Fruit fly (Drosophila melanogaster) whole organism, adult: ENCODE measurements around the gene Tbh.

Experiments
- CG11617 ChIP-seq: fragments of 200-800 bp; sonication (Bioruptor generic); optimal IDR thresholded peaks from 2 replicates; lab custom pipeline; 2017; ENCODE audit warnings: mild to moderate bottlenecking, missing biosample characterization, missing genetic modification reagents, missing genetic modification characterization
- CG12768 ChIP-seq: fragments of 200-800 bp; sonication (Bioruptor generic); optimal IDR thresholded peaks from 2 replicates; lab custom pipeline; 2017; ENCODE audit warnings: missing biosample characterization, missing genetic modification characterization, mild to moderate bottlenecking, moderate library complexity, missing genetic modification reagents
- CG14711 ChIP-seq: fragments of 200-800 bp; sonication (Bioruptor generic); optimal IDR thresholded peaks from 2 replicates; lab custom pipeline; 2018; ENCODE audit warnings: missing biosample characterization, mild to moderate bottlenecking, missing genetic modification characterization, moderate library complexity
- CG1620 ChIP-seq: fragments of 200-800 bp; sonication (Bioruptor generic); optimal IDR thresholded peaks from 2 replicates; lab custom pipeline; 2016; ENCODE audit warnings: missing biosample characterization, missing genetic modification characterization
- CG33017 ChIP-seq: fragments of 200-800 bp; sonication (Bioruptor generic); optimal IDR thresholded peaks from 2 replicates; lab custom pipeline; 2018; ENCODE audit warnings: missing biosample characterization, mild to moderate bottlenecking, missing genetic modification characterization, moderate library complexity
- CG5204 ChIP-seq: fragments of 200-800 bp; sonication (Bioruptor generic); optimal IDR thresholded peaks from 2 replicates; lab custom pipeline; 2016; ENCODE audit warnings: missing biosample characterization, missing genetic modification characterization
- CG7045 ChIP-seq: fragments of 200-800 bp; sonication (Bioruptor generic); optimal IDR thresholded peaks from 2 replicates; lab custom pipeline; 2017; ENCODE audit warnings: missing biosample characterization, mild to moderate bottlenecking, missing genetic modification characterization
- CG7101 ChIP-seq: fragments of 200-800 bp; sonication (Bioruptor generic); optimal IDR thresholded peaks from 2 replicates; lab custom pipeline; 2018; ENCODE audit warnings: missing biosample characterization, mild to moderate bottlenecking, missing genetic modification characterization, moderate library complexity
- Clk ChIP-seq: fragments of 200-800 bp; sonication (Bioruptor generic); optimal IDR thresholded peaks from 2 replicates; lab custom pipeline; 2017; ENCODE audit warnings: missing biosample characterization, missing genetic modification characterization
- Crg-1 ChIP-seq: fragments of 200-800 bp; sonication (Bioruptor generic); optimal IDR thresholded peaks from 2 replicates; lab custom pipeline; 2016; ENCODE audit warnings: missing biosample characterization, missing genetic modification characterization
- Hr96 ChIP-seq: fragments of 200-800 bp; sonication (Bioruptor generic); optimal IDR thresholded peaks from 2 replicates; lab custom pipeline; 2016; ENCODE audit warnings: missing biosample characterization, missing genetic modification characterization
- Mnt ChIP-seq: fragments of 200-800 bp; sonication (Bioruptor generic); optimal IDR thresholded peaks from 2 replicates; lab custom pipeline; 2016; ENCODE audit warnings: missing biosample characterization, mild to moderate bottlenecking, missing genetic modification characterization
- bab1 ChIP-seq: fragments of 200-800 bp; sonication (Bioruptor generic); optimal IDR thresholded peaks from 3 replicates; lab custom pipeline; 2019; ENCODE audit warnings: missing biosample characterization, mild to moderate bottlenecking, missing genetic modification characterization, moderate library complexity
- cic ChIP-seq: fragments of 200-800 bp; sonication (Bioruptor generic); optimal IDR thresholded peaks from 2 replicates; lab custom pipeline; 2017; ENCODE audit warnings: missing biosample characterization, mild to moderate bottlenecking, missing genetic modification characterization, moderate library complexity
- cnc ChIP-seq, 2 experiments: fragments of >200 bp; optimal IDR thresholded peaks; 2 replicates each; lab custom pipeline; 2017
- kay ChIP-seq: fragments of 200-800 bp; sonication (Bioruptor generic); peaks from one replicate; lab custom pipeline; 2016; ENCODE audit warnings: missing biosample characterization, missing genetic modification characterization, borderline replicate concordance
- ovo ChIP-seq: fragments of 200-800 bp; sonication (Bioruptor generic); optimal IDR thresholded peaks from 2 replicates; lab custom pipeline; 2016; ENCODE audit warnings: missing biosample characterization, missing genetic modification characterization
- pad ChIP-seq: fragments of 200-800 bp; sonication (Bioruptor generic); optimal IDR thresholded peaks from 3 replicates; lab custom pipeline; 2017; ENCODE audit warnings: missing biosample characterization, missing genetic modification characterization, mild to moderate bottlenecking, moderate library complexity, missing genetic modification reagents
- tj ChIP-seq: fragments of 200-800 bp; sonication (Bioruptor generic); optimal IDR thresholded peaks from 3 replicates; lab custom pipeline; 2017; ENCODE audit warnings: missing biosample characterization, mild to moderate bottlenecking, missing genetic modification characterization, moderate library complexity
- toe ChIP-seq: fragments of 200-800 bp; sonication (Bioruptor generic); optimal IDR thresholded peaks from 2 replicates; lab custom pipeline; 2016; ENCODE audit warnings: missing biosample characterization, missing genetic modification characterization

Tbh gene

dm6 chrX:7978027-7978426 lies 17.5 kb upstream of the Tbh start:
- TF ChIP-seq CG7101 (tag; lab: Kevin White, UChicago) (no peak), CG33017 (no peak), cnc (optimal IDR thresholded peaks at IDR 0.05; lab: Kevin White, UChicago) (no peak), CG5204 (no peak), Clk (GFP tag; lab: Kevin White, UChicago) (no peak), toe (GFP tag; lab: Kevin White, UChicago) (no peak), CG1620 (GFP tag; lab: Kevin White, UChicago) (no peak)

dm6 chrX:7979202-7979601 lies 16.3 kb upstream of the Tbh start:
- no peak for TF ChIP-seq kay (GFP tag; lab: Kevin White, UChicago)
- no peak for TF ChIP-seq cic (GFP tag; lab: Kevin White, UChicago)
- no peak for TF ChIP-seq Crg-1 (GFP tag; lab: Kevin White, UChicago)
- no peak for TF ChIP-seq Hr96 (GFP tag; lab: Kevin White, UChicago)
- no peak for TF ChIP-seq ovo (GFP tag; lab: Kevin White, UChicago)
- no peak for TF ChIP-seq toe (GFP tag; lab: Kevin White, UChicago)
- no peak for TF ChIP-seq CG11617 (GFP tag; lab: Kevin White, UChicago)
- no peak for TF ChIP-seq Mnt (GFP tag; lab: Kevin White, UChicago)
- no peak for TF ChIP-seq CG12768 (GFP tag; lab: Kevin White, UChicago)
- no peak for TF ChIP-seq CG7101 (tag; lab: Kevin White, UChicago)
- TF ChIP-seq CG33017 = no peak
- no peak for TF ChIP-seq cnc (optimal IDR thresholded peaks at IDR 0.05; lab: Kevin White, UChicago)
- no peak for TF ChIP-seq CG7045 (GFP tag; lab: Kevin White, UChicago)
- no peak for TF ChIP-seq bab1
- no peak for TF ChIP-seq Clk (GFP tag; lab: Kevin White, UChicago)
- no peak for TF ChIP-seq tj (GFP tag; lab: Kevin White, UChicago)

dm6 chrX:7980786-7981185 lies 14.7 kb upstream of the Tbh start:
- no peak for TF ChIP-seq CG7045 (GFP tag; lab: Kevin White, UChicago)
- no peak for TF ChIP-seq CG1620 (GFP tag; lab: Kevin White, UChicago)
- no peak for TF ChIP-seq CG12768 (GFP tag; lab: Kevin White, UChicago)
- no peak for TF ChIP-seq CG7101 (tag; lab: Kevin White, UChicago)
- TF ChIP-seq CG11617 (GFP tag; lab: Kevin White, UChicago) = no peak
- no peak for TF ChIP-seq CG33017
- no peak for TF ChIP-seq bab1
- no peak for TF ChIP-seq Hr96 (GFP tag; lab: Kevin White, UChicago)
- no peak for TF ChIP-seq cnc (optimal IDR thresholded peaks at IDR 0.05; lab: Kevin White, UChicago)
- TF ChIP-seq Crg-1 (GFP tag; lab: Kevin White, UChicago) = no peak
- no peak for TF ChIP-seq ovo (GFP tag; lab: Kevin White, UChicago)
- no peak for TF ChIP-seq pad
- no peak for TF ChIP-seq CG5204
- TF ChIP-seq cic (GFP tag; lab: Kevin White, UChicago) = no peak
- TF ChIP-seq kay (GFP tag; lab: Kevin White, UChicago) = no peak
- no peak for TF ChIP-seq tj (GFP tag; lab: Kevin White, UChicago)
- TF ChIP-seq Clk (GFP tag; lab: Kevin White, UChicago) = no peak
- TF ChIP-seq Mnt (GFP tag; lab: Kevin White, UChicago) = no peak
- TF ChIP-seq toe (GFP tag; lab: Kevin White, UChicago) = no peak
- TF ChIP-seq CG14711 (tag; lab: Kevin White, UChicago) = no peak

dm6 chrX:7986551-7986950 lies 8.9 kb upstream of the Tbh start:
- peak; percentile 20 for TF ChIP-seq tj (GFP tag; lab: Kevin White, UChicago)
- TF ChIP-seq kay (GFP tag; lab: Kevin White, UChicago) = no peak
- no peak for TF ChIP-seq ovo (GFP tag; lab: Kevin White, UChicago)
- no peak for TF ChIP-seq Clk (GFP tag; lab: Kevin White, UChicago)
- TF ChIP-seq cic (GFP tag; lab: Kevin White, UChicago) = no peak
- no peak for TF ChIP-seq cnc (optimal IDR thresholded peaks at IDR 0.05; lab: Kevin White, UChicago)
- peak; percentile 31 for TF ChIP-seq bab1
- peak; percentile 4 for TF ChIP-seq CG1620 (GFP tag; lab: Kevin White, UChicago)
- no peak for TF ChIP-seq CG7045 (GFP tag; lab: Kevin White, UChicago)
- no peak for TF ChIP-seq Crg-1 (GFP tag; lab: Kevin White, UChicago)

dm6 chrX:8021245-8021644 lies 25.7 kb downstream of the Tbh start, which contains the start of gene CG15333:
CG15333 (minus strand) TSS chrX:8021345.
- TF ChIP-seq CG1620 (GFP tag; lab: Kevin White, UChicago) = no peak
- TF ChIP-seq CG7101 (tag; lab: Kevin White, UChicago) = no peak
- TF ChIP-seq Crg-1 (GFP tag; lab: Kevin White, UChicago) = no peak
- TF ChIP-seq CG33017 = no peak
- TF ChIP-seq pad = no peak
- TF ChIP-seq kay (GFP tag; lab: Kevin White, UChicago) = no peak
- no peak for TF ChIP-seq bab1
- TF ChIP-seq CG5204 = no peak
- no peak for TF ChIP-seq tj (GFP tag; lab: Kevin White, UChicago)
- no peak for TF ChIP-seq CG12768 (GFP tag; lab: Kevin White, UChicago)
- TF ChIP-seq CG11617 (GFP tag; lab: Kevin White, UChicago) = no peak
- TF ChIP-seq CG14711 (tag; lab: Kevin White, UChicago) = no peak
- no peak for TF ChIP-seq Hr96 (GFP tag; lab: Kevin White, UChicago)
- TF ChIP-seq Mnt (GFP tag; lab: Kevin White, UChicago) = no peak
- TF ChIP-seq CG7045 (GFP tag; lab: Kevin White, UChicago) = no peak
- no peak for TF ChIP-seq toe (GFP tag; lab: Kevin White, UChicago)
- TF ChIP-seq cnc (optimal IDR thresholded peaks at IDR 0.05; lab: Kevin White, UChicago) = no peak
- no peak for TF ChIP-seq ovo (GFP tag; lab: Kevin White, UChicago)
- no peak for TF ChIP-seq cic (GFP tag; lab: Kevin White, UChicago)

dm6 chrX:8037334-8037733 lies 41.8 kb downstream of the Tbh start, which contains the start of gene CG2233:
CG2233 (minus strand) TSS chrX:8037517.
- no peak for TF ChIP-seq CG7045 (GFP tag; lab: Kevin White, UChicago)
- no peak for TF ChIP-seq CG14711 (tag; lab: Kevin White, UChicago)
- TF ChIP-seq cnc (optimal IDR thresholded peaks at IDR 0.05; lab: Kevin White, UChicago) = no peak
- TF ChIP-seq tj (GFP tag; lab: Kevin White, UChicago) = peak; percentile 73
- no peak for TF ChIP-seq ovo (GFP tag; lab: Kevin White, UChicago)
- TF ChIP-seq kay (GFP tag; lab: Kevin White, UChicago) = no peak
- TF ChIP-seq CG11617 (GFP tag; lab: Kevin White, UChicago) = no peak
- TF ChIP-seq Mnt (GFP tag; lab: Kevin White, UChicago) = no peak
- no peak for TF ChIP-seq CG5204
- TF ChIP-seq cic (GFP tag; lab: Kevin White, UChicago) = peak; percentile 83
- TF ChIP-seq CG1620 (GFP tag; lab: Kevin White, UChicago) = no peak
- TF ChIP-seq Clk (GFP tag; lab: Kevin White, UChicago) = no peak
